Fruit fly (Drosophila melanogaster): ENCODE results near the gene ko.

dm6 chr3L:21172527-21173253, 41.7 kb upstream of the ko start, which contains the start of the genes chb and AsnS:
- TF ChIP-seq CG1620 (GFP tag; optimal IDR thresholded peaks at IDR 0.05), result no peak
- peak; percentile 69 for TF ChIP-seq ovo (GFP tag; optimal IDR thresholded peaks at IDR 0.05)
- TF ChIP-seq kay (GFP tag; ENCODE audit: borderline replicate concordance), result peak; percentile 91
- TF ChIP-seq CG12768 (GFP tag; optimal IDR thresholded peaks at IDR 0.05), result peak; percentile 28
- TF ChIP-seq pad (GFP tag; optimal IDR thresholded peaks at IDR 0.05), result no peak
- TF ChIP-seq CG7101 (tag; optimal IDR thresholded peaks at IDR 0.05), result peak; percentile 89
- no peak for TF ChIP-seq Clk (GFP tag; optimal IDR thresholded peaks at IDR 0.05)
- TF ChIP-seq cnc (optimal IDR thresholded peaks at IDR 0.05), result no peak
- TF ChIP-seq CG11617 (GFP tag; optimal IDR thresholded peaks at IDR 0.05), result peak; percentile 42
- peak; percentile 86 for TF ChIP-seq tj (GFP tag; optimal IDR thresholded peaks at IDR 0.05)
